Worm (Caenorhabditis elegans) whole organism, L1 larva: Measurements from ENCODE around the gene ptp-3.

Experiments
- F16B12.6 ChIP-seq: fragments of 150-350 bp; optimal IDR thresholded peaks from 2 replicates; lab custom pipeline; 2014; ENCODE audit warnings: missing biosample characterization, missing genetic modification characterization
- Y116A8C.19 ChIP-seq: sonication (generic microtip); optimal IDR thresholded peaks from 2 replicates; lab custom pipeline; 2016; ENCODE audit warnings: missing compliant biosample characterization, missing genetic modification characterization, borderline replicate concordance
- alr-1 ChIP-seq: fragments of 200-800 bp; sonication (Bioruptor generic); optimal IDR thresholded peaks from 2 replicates; lab custom pipeline; 2018; ENCODE audit warnings: borderline replicate concordance, mild to moderate bottlenecking, missing genetic modification characterization, missing compliant biosample characterization
- blmp-1 ChIP-seq: fragments of 150-350 bp; optimal IDR thresholded peaks from 2 replicates; lab custom pipeline; 2014; ENCODE audit warnings: missing biosample characterization, missing genetic modification characterization
- ceh-82 ChIP-seq, 3 experiments: fragments of 150-350 bp in 1 of 3; sonication (generic microtip) in 2 of 3; optimal IDR thresholded peaks; 2 replicates each; lab custom pipeline; 2014 to 2017; ENCODE audit warnings: missing biosample characterization in 3 of 3, missing genetic modification characterization in 3 of 3
- ceh-88 ChIP-seq: fragments of 200-800 bp; sonication (Bioruptor generic); IDR thresholded peaks from 2 replicates; pipeline ENCODE4 v1.3.6; 2022; ENCODE audit warnings: missing genetic modification characterization, missing compliant biosample characterization
- ceh-90 ChIP-seq: sonication (generic microtip); optimal IDR thresholded peaks from 2 replicates; lab custom pipeline; 2016; ENCODE audit warnings: missing genetic modification characterization, missing compliant biosample characterization
- dsc-1 ChIP-seq: sonication (generic microtip); optimal IDR thresholded peaks from 2 replicates; lab custom pipeline; 2016; ENCODE audit warnings: mild to moderate bottlenecking, missing genetic modification characterization, missing compliant biosample characterization
- efl-1 ChIP-seq, 4 experiments: fragments of 150-350 bp; optimal IDR thresholded peaks in 3 of 4; peaks in 1 of 4; 1 replicate in 1 of 4; 2 replicates in 3 of 4; lab custom pipeline; 2014; ENCODE audit warnings: missing biosample characterization in 2 of 4, missing genetic modification characterization in 2 of 4, missing genetic modification reagents in 2 of 4
- efl-3 ChIP-seq: fragments of 200-800 bp; sonication (Bioruptor generic); optimal IDR thresholded peaks from 2 replicates; lab custom pipeline; 2018; ENCODE audit warnings: mild to moderate bottlenecking, missing genetic modification characterization, missing compliant biosample characterization
- egl-27 ChIP-seq, 2 experiments: fragments of 150-350 bp in 1 of 2; sonication (generic microtip); optimal IDR thresholded peaks; 3 replicates each; lab custom pipeline; 2017 to 2018; ENCODE audit warnings: missing biosample characterization in 2 of 2, missing genetic modification characterization in 2 of 2, missing genetic modification reagents in 2 of 2
- ets-5 ChIP-seq: fragments of 200-800 bp; sonication (Bioruptor generic); IDR thresholded peaks from 2 replicates; pipeline ENCODE4 v1.3.6; 2022; ENCODE audit warnings: missing genetic modification characterization, missing compliant biosample characterization
- fkh-10 ChIP-seq: sonication (generic microtip); optimal IDR thresholded peaks from 2 replicates; lab custom pipeline; 2017; ENCODE audit warnings: missing biosample characterization, missing genetic modification reagents, missing genetic modification characterization
- fkh-8 ChIP-seq: sonication (generic microtip); optimal IDR thresholded peaks from 2 replicates; lab custom pipeline; 2016; ENCODE audit warnings: mild to moderate bottlenecking, missing genetic modification characterization, missing compliant biosample characterization
- fos-1 ChIP-seq: fragments of 150-350 bp; optimal IDR thresholded peaks from 2 replicates; lab custom pipeline; 2014; ENCODE audit warnings: missing biosample characterization, missing genetic modification characterization
- grh-1 ChIP-seq: fragments of 200-800 bp; sonication (Bioruptor generic); IDR thresholded peaks from 2 replicates; pipeline ENCODE4 v1.3.6; 2022; ENCODE audit warnings: missing genetic modification reagents, missing genetic modification characterization, missing compliant biosample characterization
- hlh-4 ChIP-seq: sonication (generic microtip); optimal IDR thresholded peaks from 2 replicates; lab custom pipeline; 2016; ENCODE audit warnings: mild to moderate bottlenecking, missing genetic modification characterization, missing compliant biosample characterization
- isw-1 ChIP-seq: fragments of 200-800 bp; sonication (Bioruptor generic); IDR thresholded peaks from 2 replicates; pipeline ENCODE4 v1.3.6; 2022; ENCODE audit warnings: missing genetic modification characterization, missing compliant biosample characterization
- jun-1 ChIP-seq: fragments of 150-350 bp; optimal IDR thresholded peaks from 2 replicates; lab custom pipeline; 2014; ENCODE audit warnings: missing biosample characterization, missing genetic modification reagents, missing genetic modification characterization
- lin-15B ChIP-seq: fragments of 150-350 bp; sonication (generic microtip); optimal IDR thresholded peaks from 3 replicates; lab custom pipeline; 2014; ENCODE audit warnings: missing biosample characterization, missing genetic modification characterization
- lin-35 ChIP-seq, 2 experiments: fragments of 150-350 bp; optimal IDR thresholded peaks; 2 replicates each; lab custom pipeline; 2014; ENCODE audit warnings: missing biosample characterization in 2 of 2, missing genetic modification characterization in 2 of 2, missing genetic modification reagents in 2 of 2
- lin-39 ChIP-seq: fragments of 150-350 bp; optimal IDR thresholded peaks from 2 replicates; lab custom pipeline; 2014; ENCODE audit warnings: missing biosample characterization, missing genetic modification reagents, missing genetic modification characterization
- lsy-2 ChIP-seq, 2 experiments: fragments of 150-350 bp; optimal IDR thresholded peaks; 2 replicates each; lab custom pipeline; 2014; ENCODE audit warnings: missing biosample characterization in 2 of 2, missing genetic modification characterization in 2 of 2
- mep-1 ChIP-seq: fragments of 150-350 bp; optimal IDR thresholded peaks from 2 replicates; lab custom pipeline; 2014; ENCODE audit warnings: missing biosample characterization, missing genetic modification characterization
- nhr-11 ChIP-seq: fragments of 150-350 bp; optimal IDR thresholded peaks from 2 replicates; lab custom pipeline; 2014; ENCODE audit warnings: missing biosample characterization, missing genetic modification characterization
- nhr-20 ChIP-seq: sonication (generic microtip); optimal IDR thresholded peaks from 2 replicates; lab custom pipeline; 2016; ENCODE audit warnings: mild to moderate bottlenecking, missing genetic modification characterization, missing compliant biosample characterization
- nhr-237 ChIP-seq: fragments of 150-350 bp; optimal IDR thresholded peaks from 2 replicates; lab custom pipeline; 2014; ENCODE audit warnings: missing biosample characterization, missing genetic modification characterization
- nhr-47 ChIP-seq: sonication (generic microtip); optimal IDR thresholded peaks from 2 replicates; lab custom pipeline; 2016; ENCODE audit warnings: mild to moderate bottlenecking, missing genetic modification characterization, moderate library complexity, missing compliant biosample characterization
- nhr-71 ChIP-seq: sonication (generic microtip); optimal IDR thresholded peaks from 2 replicates; lab custom pipeline; 2016; ENCODE audit warnings: mild to moderate bottlenecking, missing genetic modification characterization, moderate library complexity, missing compliant biosample characterization
- nhr-77 ChIP-seq: fragments of 150-350 bp; optimal IDR thresholded peaks from 2 replicates; lab custom pipeline; 2014; ENCODE audit warnings: missing biosample characterization, missing genetic modification characterization
- nhr-84 ChIP-seq: sonication (generic microtip); optimal IDR thresholded peaks from 2 replicates; lab custom pipeline; 2017; ENCODE audit warnings: missing biosample characterization, missing genetic modification characterization
- nhr-85 ChIP-seq: sonication (generic microtip); peaks from one replicate; lab custom pipeline; 2016; ENCODE audit warnings: missing genetic modification characterization, inconsistent platforms, missing compliant biosample characterization
- nhr-90 ChIP-seq: sonication (generic microtip); optimal IDR thresholded peaks from 2 replicates; lab custom pipeline; 2016; ENCODE audit warnings: mild to moderate bottlenecking, missing genetic modification characterization, missing compliant biosample characterization; ENCODE audit not compliant: poor library complexity
- pax-3 ChIP-seq: fragments of 200-800 bp; sonication (Bioruptor generic); optimal IDR thresholded peaks from 2 replicates; lab custom pipeline; 2018; ENCODE audit warnings: mild to moderate bottlenecking, missing genetic modification characterization, moderate library complexity, missing compliant biosample characterization
- rnt-1 ChIP-seq: sonication (generic microtip); optimal IDR thresholded peaks from 2 replicates; lab custom pipeline; 2016; ENCODE audit warnings: mild to moderate bottlenecking, missing genetic modification characterization, moderate library complexity, missing compliant biosample characterization
- skn-1 ChIP-seq: fragments of 150-350 bp; optimal IDR thresholded peaks from 2 replicates; lab custom pipeline; 2014; ENCODE audit warnings: missing biosample characterization, missing genetic modification characterization
- snpc-4 ChIP-seq: fragments of 150-350 bp; optimal IDR thresholded peaks from 2 replicates; lab custom pipeline; 2014; ENCODE audit warnings: missing biosample characterization, missing genetic modification characterization
- snu-23 ChIP-seq: sonication (generic microtip); optimal IDR thresholded peaks from 2 replicates; lab custom pipeline; 2016; ENCODE audit warnings: missing genetic modification characterization, missing compliant biosample characterization
- sptf-1 ChIP-seq: fragments of 150-350 bp; optimal IDR thresholded peaks from 2 replicates; lab custom pipeline; 2014; ENCODE audit warnings: missing biosample characterization, missing genetic modification characterization
- unc-62 ChIP-seq: fragments of 150-350 bp; optimal IDR thresholded peaks from 2 replicates; lab custom pipeline; 2014; ENCODE audit warnings: missing biosample characterization, missing genetic modification reagents, missing genetic modification characterization
- vab-15 ChIP-seq: sonication (generic microtip); optimal IDR thresholded peaks from 2 replicates; lab custom pipeline; 2017; ENCODE audit warnings: missing genotype, mild to moderate bottlenecking, missing genetic modification characterization, missing compliant biosample characterization
- ztf-11 ChIP-seq, 2 experiments: sonication (generic microtip); optimal IDR thresholded peaks; 2 replicates each; lab custom pipeline; 2016 to 2017; ENCODE audit warnings: missing genetic modification characterization in 2 of 2, missing biosample characterization in 1 of 2, missing compliant biosample characterization in 1 of 2
- ztf-4 ChIP-seq: fragments of 150-350 bp; optimal IDR thresholded peaks from 2 replicates; lab custom pipeline; 2014; ENCODE audit warnings: missing biosample characterization, missing genetic modification characterization

ptp-3 gene

DNA sequence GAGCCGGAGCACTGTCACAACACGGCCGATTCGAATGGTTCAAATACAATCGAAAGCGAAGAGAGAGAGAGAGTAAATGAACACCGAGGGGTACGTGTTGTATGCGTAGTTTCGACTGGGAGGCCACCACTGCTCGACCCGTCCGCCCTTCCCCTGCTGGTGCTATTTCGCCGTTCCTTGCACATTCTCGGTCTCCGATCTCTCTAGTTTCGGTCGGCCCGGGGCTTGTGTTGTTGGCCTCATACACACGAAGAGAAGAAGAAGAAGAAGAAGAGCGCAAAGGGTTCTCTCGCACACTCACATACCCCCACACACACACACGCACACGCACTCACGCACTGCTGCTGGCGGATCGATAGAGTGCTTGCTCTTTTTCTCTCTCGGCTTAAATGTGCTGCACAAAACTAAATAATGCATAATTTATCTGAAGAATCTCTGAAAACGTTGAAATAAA lies 67.6 kb downstream of the ptp-3 start (continued):
- TF ChIP-seq fkh-10 (peak; percentile 60), nhr-84 (tag; lab: Kevin White, UChicago) (no peak), nhr-71 (tag; lab: Kevin White, UChicago) (peak; percentile 78), ztf-11 (tag; optimal IDR thresholded peaks at IDR 0.05; lab: Kevin White, UChicago) (peak in 1 of 2 experiments; percentile 5), nhr-77 (tag; lab: Kevin White, UChicago) (peak; percentile 52), unc-62 (GFP tag; lab: Kevin White, UChicago) (no peak), alr-1 (tag; lab: Kevin White, UChicago) (no peak), ceh-82 (tag; optimal IDR thresholded peaks at IDR 0.05; lab: Kevin White, UChicago) (peak in 2 of 3 experiments; percentile 45 to 84), nhr-20 (tag; lab: Kevin White, UChicago) (peak; percentile 68), lsy-2 (tag; optimal IDR thresholded peaks at IDR 0.05; lab: Kevin White, UChicago) (peak; percentile 59 to 77), lin-35 (GFP tag; optimal IDR thresholded peaks at IDR 0.05; lab: Kevin White, UChicago) (peak; percentile 62 to 66), hlh-4 (no peak), sptf-1 (tag; lab: Kevin White, UChicago) (no peak), ets-5 (GFP tag; lab: Robert Waterston, UW) (no peak), snu-23 (GFP tag; lab: Kevin White, UChicago) (peak; percentile 83), lin-39 (tag; lab: Kevin White, UChicago) (no peak)

DNA sequence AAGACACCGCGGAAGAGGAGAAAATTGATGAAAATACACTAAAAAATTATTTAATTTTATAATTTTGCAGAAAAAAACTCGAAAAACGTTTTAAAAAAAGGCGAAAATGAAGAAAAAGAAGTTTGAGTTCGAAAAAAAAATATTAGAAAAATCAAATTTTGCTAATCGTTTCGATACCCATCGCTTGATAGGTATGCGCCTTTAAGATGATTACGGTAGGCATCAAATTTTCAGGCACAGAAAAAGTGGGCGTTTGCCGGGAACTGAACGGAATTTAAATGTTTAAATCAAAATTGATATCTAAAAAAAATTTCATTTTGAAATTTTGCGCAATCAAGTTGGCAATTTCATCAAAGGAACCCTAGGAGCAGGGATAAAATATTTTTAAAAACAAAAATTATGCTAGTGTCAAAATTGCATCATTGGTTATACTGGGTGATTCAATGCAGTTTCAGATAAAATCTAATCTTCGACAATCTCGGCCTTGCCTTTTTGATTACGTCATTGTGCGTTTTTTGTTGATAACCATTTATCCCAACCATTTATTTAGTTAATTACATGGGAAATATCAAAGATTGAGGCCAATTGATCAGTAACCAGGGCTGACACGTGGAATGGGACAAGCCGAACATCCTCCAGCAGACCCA lies 68.3 kb downstream of the ptp-3 start:
- TF ChIP-seq ets-5 (GFP tag; lab: Robert Waterston, UW) (no peak), fkh-8 (no peak), efl-3 (GFP tag; lab: Kevin White, UChicago) (no peak), ceh-90 (no peak), nhr-85 (tag; lab: Kevin White, UChicago) (peak; percentile 73), efl-1 (optimal IDR thresholded peaks at IDR 0.05; lab: Kevin White, UChicago) (no peak), efl-1 (GFP tag; optimal IDR thresholded peaks at IDR 0.05 in 1 of 2; lab: Kevin White, UChicago) (peak in 1 of 2 experiments; percentile 53), pax-3 (no peak), hlh-4 (no peak), jun-1 (no peak)

DNA sequence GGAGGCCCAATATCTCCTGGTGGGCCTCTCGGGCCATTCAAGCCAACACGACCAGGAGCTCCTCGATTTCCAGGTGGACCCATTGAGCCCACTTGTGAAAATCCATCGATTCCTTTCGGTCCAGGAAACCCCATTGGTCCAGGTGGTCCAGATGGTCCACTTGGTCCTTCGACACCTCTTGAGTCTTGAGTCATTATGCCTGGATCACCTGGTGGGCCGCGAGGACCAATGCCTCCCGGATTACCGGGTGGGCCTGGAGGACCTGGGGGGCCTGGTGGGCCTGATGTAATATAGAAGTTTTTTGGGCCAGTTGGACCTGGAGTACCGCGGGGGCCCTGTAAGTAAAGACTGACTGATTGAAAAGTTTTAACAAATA lies 68.8 kb downstream of the ptp-3 start:
- TF ChIP-seq Y116A8C.19 (no peak), jun-1 (no peak), egl-27 (tag; optimal IDR thresholded peaks at IDR 0.05; lab: Kevin White, UChicago) (no peak), fkh-8 (no peak), dsc-1 (tag; lab: Kevin White, UChicago) (no peak), skn-1 (tag; lab: Kevin White, UChicago) (no peak), vab-15 (tag; lab: Kevin White, UChicago) (no peak), nhr-85 (tag; lab: Kevin White, UChicago) (no peak), grh-1 (GFP tag; lab: Robert Waterston, UW) (no peak)
- TF ChIP-seq, all 84 proteins: peak for 0

- TF ChIP-seq ztf-4 (tag; lab: Kevin White, UChicago) (no peak), ceh-88 (GFP tag; lab: Robert Waterston, UW) (no peak), ztf-11 (tag; optimal IDR thresholded peaks at IDR 0.05; lab: Kevin White, UChicago) (no peak), snpc-4 (no peak), nhr-237 (tag; lab: Kevin White, UChicago) (no peak), mep-1 (tag; lab: Kevin White, UChicago) (no peak), snu-23 (GFP tag; lab: Kevin White, UChicago) (no peak), F16B12.6 (no peak), fos-1 (no peak), nhr-11 (tag; lab: Kevin White, UChicago) (no peak), dsc-1 (tag; lab: Kevin White, UChicago) (no peak), nhr-71 (tag; lab: Kevin White, UChicago) (no peak), nhr-85 (tag; lab: Kevin White, UChicago) (no peak), rnt-1 (tag; lab: Kevin White, UChicago) (no peak), nhr-47 (no peak), vab-15 (tag; lab: Kevin White, UChicago) (no peak), nhr-90 (no peak), isw-1 (GFP tag; lab: Robert Waterston, UW) (no peak), blmp-1 (tag; lab: Kevin White, UChicago) (no peak), lin-15B (tag; lab: Kevin White, UChicago) (no peak)
- TF ChIP-seq, all 84 proteins: peak for 0
Measured at ce11 chrII:11045872-11046271, 70.5 kb downstream of the ptp-3 start, which contains the start of gene col-83. Gene col-83 (minus strand): TSS chrII:11045972.
